Worm (Caenorhabditis elegans): ENCODE measurements around the gene mib-1.
A peak's percentile ranks its signal among the peaks of the same experiment; 100 is the strongest.

mib-1 gene

DNA sequence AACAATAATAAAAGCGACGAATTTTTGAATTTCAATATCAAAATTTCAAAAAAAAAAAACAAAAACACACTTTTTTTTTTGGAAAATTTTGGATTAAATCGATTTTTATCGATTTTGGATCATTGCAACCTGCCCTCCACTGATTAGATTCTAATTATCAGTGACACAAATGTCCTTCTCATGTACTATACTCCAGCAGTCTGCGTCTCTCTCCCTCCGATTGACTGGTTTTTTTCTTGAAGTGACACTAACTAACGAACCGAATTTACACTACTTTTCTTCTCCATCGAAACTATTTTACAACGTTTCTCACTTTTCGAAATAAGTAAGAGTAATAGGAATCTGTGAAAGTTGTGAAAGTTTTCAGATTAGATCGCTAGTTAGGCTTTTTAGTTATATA lies 49.7 kb downstream of the mib-1 start (continued):
- TF ChIP-seq madf-8 (GFP tag; conservative IDR thresholded peaks at IDR 0.05) (no peak), atf-7 (tag; optimal IDR thresholded peaks at IDR 0.05) (no peak), tlf-1 (GFP tag; optimal IDR thresholded peaks at IDR 0.05) (no peak), hrde-1 (tag; optimal IDR thresholded peaks at IDR 0.05; ENCODE audit: borderline replicate concordance) (no peak)

DNA sequence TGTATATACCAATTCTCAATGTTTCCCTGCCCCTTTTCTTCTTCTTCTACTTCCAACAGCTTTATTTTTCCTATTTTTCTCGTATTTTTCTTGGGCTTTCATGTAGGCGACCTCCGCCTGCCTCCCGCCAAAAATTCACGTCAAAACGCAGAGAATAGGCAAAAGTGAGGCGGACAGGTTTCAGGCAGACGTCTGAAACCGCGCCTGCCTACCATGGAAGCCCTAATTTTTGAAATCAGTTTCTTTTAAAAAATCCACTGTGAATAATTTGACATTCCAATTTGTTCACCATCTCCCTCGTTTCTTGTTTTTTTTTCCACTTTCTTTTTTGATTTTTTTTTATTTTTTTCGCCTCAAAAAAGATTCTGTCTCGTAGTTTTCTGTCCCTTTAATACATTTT lies 51.7 kb downstream of the mib-1 start:
- TF ChIP-seq F39B2.1 (GFP tag; IDR thresholded peaks at IDR 0.05): no peak
- peak; percentile 51; the same call in 1 of the 2 replicates for TF ChIP-seq lin-26 (GFP tag; IDR thresholded peaks at IDR 0.05)

DNA sequence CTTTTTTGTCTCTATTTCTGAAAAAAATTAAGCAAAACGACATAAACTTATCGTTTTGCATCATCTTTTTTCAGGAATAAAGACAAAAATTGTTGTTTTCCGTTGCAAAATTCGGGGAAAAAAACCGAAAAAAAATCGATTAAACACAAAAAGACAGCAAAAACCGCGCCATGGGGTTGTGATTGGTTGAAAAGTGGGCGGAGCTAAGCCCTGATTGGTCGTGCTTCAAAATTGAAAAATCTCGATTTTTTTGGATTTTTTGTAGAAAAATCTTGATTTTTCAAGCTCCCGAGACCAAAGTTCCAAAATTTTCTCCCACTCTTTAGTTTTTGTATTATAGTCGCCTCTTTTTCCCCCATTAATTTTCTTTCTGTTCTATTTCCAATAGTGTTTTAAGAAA lies 52.2 kb downstream of the mib-1 start:
- TF ChIP-seq pbrm-1 (GFP tag; IDR thresholded peaks at IDR 0.05) (0 out of 2 replicates have a peak, but pooled peaks have one; percentile 21), madf-6 (GFP tag; IDR thresholded peaks at IDR 0.05) (0 out of 2 replicates have a peak, but pooled peaks have one; percentile 20), mes-4 (tag; optimal IDR thresholded peaks at IDR 0.05) (no peak), ekl-4 (GFP tag; IDR thresholded peaks at IDR 0.05) (peak; percentile 40; the same call in 1 of the 2 replicates)

DNA sequence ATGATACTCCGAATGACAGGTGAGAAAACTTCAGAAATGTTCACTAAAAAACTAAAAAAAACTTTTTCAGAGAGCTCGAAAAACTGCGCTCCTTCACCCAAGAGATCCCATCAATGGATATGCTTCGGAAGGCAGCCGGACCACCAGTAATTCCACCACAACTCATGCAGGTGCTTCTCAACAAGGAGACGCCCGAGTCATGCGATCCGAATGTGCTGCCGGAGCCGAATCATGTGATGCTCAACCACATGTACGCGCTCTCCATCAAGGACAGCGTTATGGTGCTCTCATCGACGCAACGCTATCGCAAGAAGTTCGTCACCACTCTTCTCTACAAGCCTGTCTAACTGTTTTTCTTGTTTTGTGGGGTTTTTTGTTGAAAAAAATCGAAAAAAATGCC lies 52.7 kb downstream of the mib-1 start:
- TF ChIP-seq F33H1.4 (GFP tag; IDR thresholded peaks at IDR 0.05) (no peak), dpl-1 (GFP tag; optimal IDR thresholded peaks at IDR 0.05) (no peak), die-1 (tag; optimal IDR thresholded peaks at IDR 0.05) (no peak), cebp-1 (GFP tag; IDR thresholded peaks at IDR 0.05) (no peak), cebp-1 (tag; optimal IDR thresholded peaks at IDR 0.05) (no peak), repo-1 (tag; optimal IDR thresholded peaks at IDR 0.05) (no peak), Y67H2A.10 (GFP tag; conservative IDR thresholded peaks at IDR 0.05) (no peak), F23B12.7 (tag; optimal IDR thresholded peaks at IDR 0.05; ENCODE audit: insufficient read depth) (no peak), sdz-38 (tag; optimal IDR thresholded peaks at IDR 0.05) (no peak)

DNA sequence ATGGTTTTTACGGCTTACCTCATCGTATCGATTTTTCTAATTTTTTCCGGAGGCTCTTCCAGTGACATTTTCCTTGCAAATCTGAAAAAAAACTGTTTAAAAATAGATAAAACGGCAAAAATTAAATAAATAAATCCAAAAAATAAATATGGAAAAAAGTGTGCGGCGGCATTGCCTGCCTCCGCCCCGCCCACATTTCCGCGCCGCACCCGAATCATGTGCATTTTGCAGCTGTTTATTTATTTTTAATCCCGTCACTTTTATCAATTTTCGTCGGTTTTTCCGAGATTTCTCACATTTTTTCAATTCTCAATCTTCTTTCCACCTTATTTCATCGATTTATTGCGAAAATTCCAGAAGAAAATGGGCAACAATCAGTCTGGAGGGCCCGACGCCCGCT lies 53.7 kb downstream of the mib-1 start, which contains the start of the genes Y47D3A.14 and aakb-2:
Gene Y47D3A.14 (minus strand): TSS at position 81 of the 400 bp plus-strand sequence.
Gene aakb-2 (plus strand): TSS at position 356 of the 400 bp plus-strand sequence.
- TF ChIP-seq bed-2 (GFP tag; IDR thresholded peaks at IDR 0.05) (no peak), lin-26 (GFP tag; IDR thresholded peaks at IDR 0.05) (no peak), snpc-1.1 (tag; optimal IDR thresholded peaks at IDR 0.05; ENCODE audit: insufficient read depth) (no peak), F49E8.2 (tag; optimal IDR thresholded peaks at IDR 0.05; ENCODE audit: insufficient read depth) (no peak), egl-44 (GFP tag; IDR thresholded peaks at IDR 0.05) (no peak), ceh-27 (GFP tag; optimal IDR thresholded peaks at IDR 0.05) (no peak), Y53G8AR.9 (GFP tag; conservative IDR thresholded peaks at IDR 0.05) (no peak), ztf-22 (GFP tag; optimal IDR thresholded peaks at IDR 0.05) (no peak), bed-1 (GFP tag; IDR thresholded peaks at IDR 0.05) (no peak), F22D6.2 (tag; optimal IDR thresholded peaks at IDR 0.05) (no peak), ztf-3 (GFP tag; optimal IDR thresholded peaks at IDR 0.05) (no peak), T07F8.4 (tag; optimal IDR thresholded peaks at IDR 0.05) (no peak), T26A5.8 (tag; optimal IDR thresholded peaks at IDR 0.05) (no peak), pha-4 (tag; optimal IDR thresholded peaks at IDR 0.05) (no peak), Y79H2A.3 (GFP tag; conservative IDR thresholded peaks at IDR 0.05) (no peak), madf-6 (GFP tag; IDR thresholded peaks at IDR 0.05) (no peak), lin-40 (tag; optimal IDR thresholded peaks at IDR 0.05) (no peak), let-607 (tag; optimal IDR thresholded peaks at IDR 0.05) (no peak), K11D2.4 (GFP tag; IDR thresholded peaks at IDR 0.05) (no peak), snpc-3.4 (tag; optimal IDR thresholded peaks at IDR 0.05) (peak; percentile 39), Y53F4B.3 (GFP tag; IDR thresholded peaks at IDR 0.05) (no peak), hmg-1.2 (GFP tag; IDR thresholded peaks at IDR 0.05) (peak; percentile 13; the same call in 1 of the 2 replicates), D2030.7 (GFP tag; IDR thresholded peaks at IDR 0.05) (no peak), egrh-3 (GFP tag; IDR thresholded peaks at IDR 0.05) (0 out of 2 replicates have a peak, but pooled peaks have one; percentile 5), athp-1 (tag; optimal IDR thresholded peaks at IDR 0.05) (no peak)
